8 worm cellular contexts compared by ENCODE assay signal in genomic region chrIV:9511221-9511638, ce11.
TF ChIP-seq lines count a peak whose summit lies in the region.

No protein-coding gene starts in this region.

TF ChIP-seq in whole organism, L1 larva, 84 proteins besides CTCF, POLR2A, EP300 and RAD21 (continues in another document):
- no peak for TF ChIP-seq hpl-2 (GFP tag; optimal IDR thresholded peaks at IDR 0.05; lab: Kevin White, UChicago)
- peak; percentile 63 for TF ChIP-seq fos-1 (tag; optimal IDR thresholded peaks at IDR 0.05; lab: Kevin White, UChicago)
- no peak for TF ChIP-seq tlp-1 (tag; optimal IDR thresholded peaks at IDR 0.05; lab: Kevin White, UChicago)
- no peak for TF ChIP-seq aha-1 (tag; optimal IDR thresholded peaks at IDR 0.05; lab: Kevin White, UChicago)
- peak; percentile 85 for TF ChIP-seq irx-1 (tag; optimal IDR thresholded peaks at IDR 0.05; lab: Kevin White, UChicago)
- no peak for TF ChIP-seq hlh-4 (tag; optimal IDR thresholded peaks at IDR 0.05; lab: Kevin White, UChicago)
- TF ChIP-seq isw-1 (GFP tag; IDR thresholded peaks at IDR 0.05; lab: Robert Waterston, UW) = peak; percentile 49
- TF ChIP-seq sup-37 (GFP tag; optimal IDR thresholded peaks at IDR 0.05; lab: Kevin White, UChicago) = peak; percentile 67
- TF ChIP-seq nhr-90 (tag; optimal IDR thresholded peaks at IDR 0.05; lab: Kevin White, UChicago; ENCODE audit: poor library complexity) = peak; percentile 89
- TF ChIP-seq zip-4 (GFP tag; optimal IDR thresholded peaks at IDR 0.05; lab: Kevin White, UChicago) = peak; percentile 63
- TF ChIP-seq Y116A8C.19 (tag; optimal IDR thresholded peaks at IDR 0.05; lab: Kevin White, UChicago; ENCODE audit: borderline replicate concordance) = no peak

TF ChIP-seq in whole organism, L2 larva, 48 proteins besides CTCF, POLR2A, EP300 and RAD21 (continues in another document):
- TF ChIP-seq nhr-129 (tag; optimal IDR thresholded peaks at IDR 0.05; lab: Kevin White, UChicago) (peak; percentile 71), ZK546.5 (tag; optimal IDR thresholded peaks at IDR 0.05; lab: Kevin White, UChicago) (peak; percentile 18), sem-4 (tag; optimal IDR thresholded peaks at IDR 0.05; lab: Kevin White, UChicago) (peak; percentile 62), nhr-21 (tag; optimal IDR thresholded peaks at IDR 0.05; lab: Kevin White, UChicago) (peak; percentile 86), Y55F3AM.14 (GFP tag; optimal IDR thresholded peaks at IDR 0.05; lab: Kevin White, UChicago) (peak; percentile 35), nhr-11 (tag; optimal IDR thresholded peaks at IDR 0.05; lab: Kevin White, UChicago) (no peak), lin-39 (tag; optimal IDR thresholded peaks at IDR 0.05; lab: Kevin White, UChicago) (no peak), ceh-82 (tag; optimal IDR thresholded peaks at IDR 0.05; lab: Kevin White, UChicago) (no peak), mab-5 (tag; optimal IDR thresholded peaks at IDR 0.05; lab: Kevin White, UChicago) (peak; percentile 10), skn-1 (tag; optimal IDR thresholded peaks at IDR 0.05; lab: Kevin White, UChicago) (no peak), sma-3 (GFP tag; optimal IDR thresholded peaks at IDR 0.05; lab: Kevin White, UChicago) (peak; percentile 78), fos-1 (tag; optimal IDR thresholded peaks at IDR 0.05; lab: Kevin White, UChicago) (peak; percentile 25)

TF ChIP-seq in whole organism, L3 larva, 47 proteins besides CTCF, POLR2A, EP300 and RAD21 (continues in another document):
- TF ChIP-seq zag-1 (tag; optimal IDR thresholded peaks at IDR 0.05; lab: Kevin White, UChicago) (peak; percentile 51), daf-12 (tag; optimal IDR thresholded peaks at IDR 0.05; lab: Kevin White, UChicago) (peak; percentile 49), pha-4 (tag; optimal IDR thresholded peaks at IDR 0.05; lab: Kevin White, UChicago) (peak; percentile 43), unc-39 (tag; optimal IDR thresholded peaks at IDR 0.05; lab: Kevin White, UChicago) (no peak), unc-62 (GFP tag; optimal IDR thresholded peaks at IDR 0.05; lab: Kevin White, UChicago) (peak; percentile 20), pqm-1 (tag; optimal IDR thresholded peaks at IDR 0.05; lab: Kevin White, UChicago) (peak; percentile 0), fos-1 (tag; optimal IDR thresholded peaks at IDR 0.05; lab: Kevin White, UChicago) (peak; percentile 1), nhr-23 (tag; optimal IDR thresholded peaks at IDR 0.05; lab: Kevin White, UChicago) (peak; percentile 73), lin-39 (tag; optimal IDR thresholded peaks at IDR 0.05; lab: Kevin White, UChicago) (peak; percentile 37), hmg-11 (tag; optimal IDR thresholded peaks at IDR 0.05; lab: Kevin White, UChicago) (peak; percentile 88), ama-1 (optimal IDR thresholded peaks at IDR 0.05; lab: Kevin White, UChicago) (peak; percentile 94), fkh-10 (GFP tag; optimal IDR thresholded peaks at IDR 0.05; lab: Kevin White, UChicago) (peak; percentile 32)

TF ChIP-seq in whole organism, L4 larva, 104 proteins besides CTCF, POLR2A, EP300 and RAD21 (continues in another document):
- TF ChIP-seq nhr-25 (tag; optimal IDR thresholded peaks at IDR 0.05; lab: Kevin White, UChicago; ENCODE audit: borderline replicate concordance, insufficient read depth) (peak; percentile 17), nhr-76 (tag; optimal IDR thresholded peaks at IDR 0.05; lab: Kevin White, UChicago) (no peak), nhr-28 (tag; optimal IDR thresholded peaks at IDR 0.05; lab: Kevin White, UChicago) (no peak), hmg-1.1 (GFP tag; IDR thresholded peaks at IDR 0.05; lab: Robert Waterston, UW) (peak; percentile 62), duxl-1 (tag; optimal IDR thresholded peaks at IDR 0.05; lab: Kevin White, UChicago; ENCODE audit: poor library complexity) (peak; percentile 62), arid-1 (GFP tag; conservative IDR thresholded peaks at IDR 0.05; lab: Robert Waterston, UW) (peak; percentile 61; the same call in 1 of the 2 replicates), spr-1 (tag; optimal IDR thresholded peaks at IDR 0.05; lab: Kevin White, UChicago) (peak; percentile 27), mxl-2 (GFP tag; conservative IDR thresholded peaks at IDR 0.05; lab: Robert Waterston, UW) (no peak), saeg-2 (GFP tag; IDR thresholded peaks at IDR 0.05; lab: Robert Waterston, UW) (0 out of 2 replicates have a peak, but pooled peaks have one; percentile 7), ztf-7 (tag; optimal IDR thresholded peaks at IDR 0.05; lab: Kevin White, UChicago) (peak; percentile 19), spr-3 (GFP tag; optimal IDR thresholded peaks at IDR 0.05; lab: Kevin White, UChicago) (peak; percentile 59)

TF ChIP-seq in whole organism, early embryonic, 17 proteins besides CTCF, POLR2A, EP300 and RAD21 (continues in another document):
- 0 out of 2 replicates have a peak, but pooled peaks have one; percentile 8 for TF ChIP-seq flt-1 (GFP tag; IDR thresholded peaks at IDR 0.05; lab: Robert Waterston, UW)
- peak; percentile 52 for TF ChIP-seq F13C5.2 (tag; optimal IDR thresholded peaks at IDR 0.05; lab: Kevin White, UChicago)
- TF ChIP-seq aly-1 (tag; optimal IDR thresholded peaks at IDR 0.05; lab: Kevin White, UChicago) = no peak
- TF ChIP-seq ets-7 (tag; optimal IDR thresholded peaks at IDR 0.05; lab: Kevin White, UChicago) = no peak
- TF ChIP-seq tra-4 (tag; optimal IDR thresholded peaks at IDR 0.05; lab: Kevin White, UChicago) = peak; percentile 37
- peak; percentile 49; the same call in 1 of the 2 replicates for TF ChIP-seq pes-1 (GFP tag; IDR thresholded peaks at IDR 0.05; lab: Robert Waterston, UW)
- TF ChIP-seq tbx-37 (GFP tag; conservative IDR thresholded peaks at IDR 0.05; lab: Robert Waterston, UW) = peak; percentile 29; the same call in 1 of the 2 replicates
- TF ChIP-seq ceh-36 (tag; optimal IDR thresholded peaks at IDR 0.05; lab: Kevin White, UChicago) = no peak
- TF ChIP-seq tbx-11 (GFP tag; IDR thresholded peaks at IDR 0.05; lab: Robert Waterston, UW) = no peak
- TF ChIP-seq hmbx-1 (tag; optimal IDR thresholded peaks at IDR 0.05; lab: Kevin White, UChicago) = no peak
- TF ChIP-seq hmg-4 (GFP tag; optimal IDR thresholded peaks at IDR 0.05; lab: Kevin White, UChicago) = no peak
- TF ChIP-seq ceh-13 (GFP tag; optimal IDR thresholded peaks at IDR 0.05; lab: Kevin White, UChicago) = no peak

TF ChIP-seq in whole organism, late embryonic, 69 proteins besides CTCF, POLR2A, EP300 and RAD21 (continues in another document):
- TF ChIP-seq K02D7.2 (tag; optimal IDR thresholded peaks at IDR 0.05; lab: Kevin White, UChicago) = no peak
- peak; percentile 31 for TF ChIP-seq ceh-31 (tag; optimal IDR thresholded peaks at IDR 0.05; lab: Kevin White, UChicago)
- no peak for TF ChIP-seq ceh-6 (GFP tag; optimal IDR thresholded peaks at IDR 0.05; lab: Kevin White, UChicago)
- TF ChIP-seq nfya-1 (tag; optimal IDR thresholded peaks at IDR 0.05; lab: Kevin White, UChicago) = peak; percentile 69
- TF ChIP-seq sdc-2 (tag; optimal IDR thresholded peaks at IDR 0.05; lab: Kevin White, UChicago) = peak; percentile 7
- TF ChIP-seq ama-1 (optimal IDR thresholded peaks at IDR 0.05; lab: Kevin White, UChicago) = peak; percentile 67
- peak; percentile 67 for TF ChIP-seq unc-42 (tag; optimal IDR thresholded peaks at IDR 0.05; lab: Kevin White, UChicago)
- TF ChIP-seq ceh-48 (tag; optimal IDR thresholded peaks at IDR 0.05; lab: Kevin White, UChicago) = peak; percentile 1
- no peak for TF ChIP-seq unc-3 (GFP tag; conservative IDR thresholded peaks at IDR 0.05; lab: Robert Waterston, UW)
- TF ChIP-seq unc-3 (tag; optimal IDR thresholded peaks at IDR 0.05; lab: Kevin White, UChicago) = no peak
- peak; percentile 27 for TF ChIP-seq unc-55 (GFP tag; optimal IDR thresholded peaks at IDR 0.05; lab: Kevin White, UChicago)
- TF ChIP-seq ets-4 (tag; optimal IDR thresholded peaks at IDR 0.05; lab: Kevin White, UChicago) = no peak
- TF ChIP-seq elt-4 (tag; optimal IDR thresholded peaks at IDR 0.05; lab: Kevin White, UChicago) = no peak

TF ChIP-seq in whole organism, mixed stage, embryonic, 35 proteins besides CTCF, POLR2A, EP300 and RAD21 (continues in another document):
- no peak for TF ChIP-seq lin-13 (tag; optimal IDR thresholded peaks at IDR 0.05; lab: Kevin White, UChicago)
- no peak for TF ChIP-seq nhr-28 (tag; optimal IDR thresholded peaks at IDR 0.05; lab: Kevin White, UChicago)
- peak; percentile 44 for TF ChIP-seq blmp-1 (tag; optimal IDR thresholded peaks at IDR 0.05; lab: Kevin White, UChicago)
- peak; percentile 33 for TF ChIP-seq elt-3 (tag; optimal IDR thresholded peaks at IDR 0.05; lab: Kevin White, UChicago)
- peak; percentile 90 for TF ChIP-seq ces-1 (GFP tag; optimal IDR thresholded peaks at IDR 0.05; lab: Kevin White, UChicago)
- TF ChIP-seq hlh-1 (tag; optimal IDR thresholded peaks at IDR 0.05; lab: Kevin White, UChicago) = no peak
- TF ChIP-seq elt-1 (tag; optimal IDR thresholded peaks at IDR 0.05; lab: Kevin White, UChicago; ENCODE audit: borderline replicate concordance, insufficient read depth) = no peak
- TF ChIP-seq nhr-76 (tag; optimal IDR thresholded peaks at IDR 0.05; lab: Kevin White, UChicago) = no peak
- peak; percentile 20 for TF ChIP-seq ceh-39 (tag; optimal IDR thresholded peaks at IDR 0.05; lab: Kevin White, UChicago)
- peak; percentile 23 for TF ChIP-seq sptf-1 (tag; optimal IDR thresholded peaks at IDR 0.05; lab: Kevin White, UChicago)
- no peak for TF ChIP-seq unc-39 (tag; optimal IDR thresholded peaks at IDR 0.05; lab: Kevin White, UChicago)
- TF ChIP-seq ham-2 (GFP tag; optimal IDR thresholded peaks at IDR 0.05; lab: Kevin White, UChicago) = no peak
- TF ChIP-seq mls-2 (tag; optimal IDR thresholded peaks at IDR 0.05; lab: Kevin White, UChicago) = peak; percentile 52

TF ChIP-seq in whole organism, young adult, 124 proteins besides CTCF, POLR2A, EP300 and RAD21 (continues in another document):
- peak; percentile 46 for TF ChIP-seq lin-54 (GFP tag; optimal IDR thresholded peaks at IDR 0.05; lab: Kevin White, UChicago)
- TF ChIP-seq pha-4 (tag; optimal IDR thresholded peaks at IDR 0.05; lab: Kevin White, UChicago) = no peak
- 0 out of 2 replicates have a peak, but pooled peaks have one; percentile 7 for TF ChIP-seq attf-3 (GFP tag; conservative IDR thresholded peaks at IDR 0.05; lab: Robert Waterston, UW)
- TF ChIP-seq nfya-2 (GFP tag; IDR thresholded peaks at IDR 0.05; lab: Robert Waterston, UW) = no peak
- no peak for TF ChIP-seq Y67H2A.10 (GFP tag; conservative IDR thresholded peaks at IDR 0.05; lab: Robert Waterston, UW)
- TF ChIP-seq him-1 (tag; optimal IDR thresholded peaks at IDR 0.05; lab: Kevin White, UChicago) = peak; percentile 51
- TF ChIP-seq F57C9.4 (tag; optimal IDR thresholded peaks at IDR 0.05; lab: Kevin White, UChicago) = no peak
- TF ChIP-seq Y95B8A.8 (GFP tag; IDR thresholded peaks at IDR 0.05; lab: Robert Waterston, UW) = 0 out of 2 replicates have a peak, but pooled peaks have one; percentile 45
- no peak for TF ChIP-seq ccch-3 (GFP tag; optimal IDR thresholded peaks at IDR 0.05; lab: Kevin White, UChicago)
- TF ChIP-seq cebp-2 (GFP tag; IDR thresholded peaks at IDR 0.05; lab: Robert Waterston, UW) = peak; percentile 12; the same call in 1 of the 2 replicates
- TF ChIP-seq ekl-4 (GFP tag; IDR thresholded peaks at IDR 0.05; lab: Robert Waterston, UW) = peak; percentile 56; the same call in 1 of the 2 replicates
- no peak for TF ChIP-seq mxl-1 (tag; optimal IDR thresholded peaks at IDR 0.05; lab: Kevin White, UChicago)
- no peak for TF ChIP-seq sptf-2 (GFP tag; optimal IDR thresholded peaks at IDR 0.05; lab: Kevin White, UChicago)
- peak; percentile 56 for TF ChIP-seq D2030.7 (GFP tag; IDR thresholded peaks at IDR 0.05; lab: Robert Waterston, UW)
- peak; percentile 71 for TF ChIP-seq madf-6 (GFP tag; IDR thresholded peaks at IDR 0.05; lab: Robert Waterston, UW)
